Worm (Caenorhabditis elegans): ENCODE data around the gene gst-37.

Gene gst-37

ce11 chrV:1945875-1946274, 24.5 kb downstream of the gst-37 start:
- TF ChIP-seq pqm-1 (tag; optimal IDR thresholded peaks at IDR 0.05) (no peak), nhr-43 (tag; optimal IDR thresholded peaks at IDR 0.05; ENCODE audit: poor library complexity, severe bottlenecking) (no peak), ceh-28 (tag; optimal IDR thresholded peaks at IDR 0.05) (no peak), mml-1 (tag; optimal IDR thresholded peaks at IDR 0.05) (no peak)

- no peak for TF ChIP-seq elt-1 (tag; optimal IDR thresholded peaks at IDR 0.05)
- TF ChIP-seq nfya-1 (tag; optimal IDR thresholded peaks at IDR 0.05; ENCODE audit: insufficient read depth) = peak; percentile 84
Measured at ce11 chrV:1955246-1955645, 33.8 kb downstream of the gst-37 start.

ce11 chrV:1957110-1957509, 35.7 kb downstream of the gst-37 start, which contains the start of gene fipr-25:
fipr-25 (plus strand) TSS chrV:1957410.
- no peak for TF ChIP-seq nhr-11 (tag; optimal IDR thresholded peaks at IDR 0.05)
- TF ChIP-seq nhr-77 (tag; optimal IDR thresholded peaks at IDR 0.05) = no peak
- TF ChIP-seq ceh-28 (tag; optimal IDR thresholded peaks at IDR 0.05) = no peak
- no peak for TF ChIP-seq sea-2 (GFP tag; optimal IDR thresholded peaks at IDR 0.05)
- no peak for TF ChIP-seq jun-1 (tag; optimal IDR thresholded peaks at IDR 0.05)
- no peak for TF ChIP-seq nhr-12 (tag; optimal IDR thresholded peaks at IDR 0.05)
- no peak for TF ChIP-seq mml-1 (tag; optimal IDR thresholded peaks at IDR 0.05)
- TF ChIP-seq ZK546.5 (tag; optimal IDR thresholded peaks at IDR 0.05) = no peak
- TF ChIP-seq lin-39 (tag; optimal IDR thresholded peaks at IDR 0.05) = no peak
- no peak for TF ChIP-seq nhr-25 (tag; optimal IDR thresholded peaks at IDR 0.05)
- no peak for TF ChIP-seq tbx-2 (tag; optimal IDR thresholded peaks at IDR 0.05)
- TF ChIP-seq ztf-11 (tag; optimal IDR thresholded peaks at IDR 0.05) = no peak
- no peak for TF ChIP-seq zag-1 (tag; optimal IDR thresholded peaks at IDR 0.05)
- TF ChIP-seq unc-62 (GFP tag; optimal IDR thresholded peaks at IDR 0.05) = no peak

- TF ChIP-seq skn-1 (tag; optimal IDR thresholded peaks at IDR 0.05) = no peak
- TF ChIP-seq sea-2 (GFP tag; optimal IDR thresholded peaks at IDR 0.05) = no peak
- no peak for TF ChIP-seq ztf-4 (tag; optimal IDR thresholded peaks at IDR 0.05)
- TF ChIP-seq elt-2 (tag; optimal IDR thresholded peaks at IDR 0.05) = no peak
- no peak for TF ChIP-seq elt-1 (tag; optimal IDR thresholded peaks at IDR 0.05)
- no peak for TF ChIP-seq nhr-67 (tag; optimal IDR thresholded peaks at IDR 0.05)
- TF ChIP-seq mdl-1 (tag; optimal IDR thresholded peaks at IDR 0.05) = no peak
- no peak for TF ChIP-seq pqm-1 (tag; optimal IDR thresholded peaks at IDR 0.05)
- TF ChIP-seq nhr-25 (tag; optimal IDR thresholded peaks at IDR 0.05) = no peak
- no peak for TF ChIP-seq egl-5 (tag; optimal IDR thresholded peaks at IDR 0.05)
- no peak for TF ChIP-seq ceh-82 (tag; optimal IDR thresholded peaks at IDR 0.05)
- no peak for TF ChIP-seq daf-12 (tag; optimal IDR thresholded peaks at IDR 0.05)
Measured at ce11 chrV:1961453-1961852, 40.0 kb downstream of the gst-37 start, which contains the start of gene Y40B10B.1. Y40B10B.1 (minus strand) TSS chrV:1961553.

ce11 chrV:1964806-1965205, 43.4 kb downstream of the gst-37 start, which contains the start of gene srj-15:
srj-15 (minus strand) TSS chrV:1964906.
- TF ChIP-seq nhr-25 (tag; optimal IDR thresholded peaks at IDR 0.05) = no peak
- no peak for TF ChIP-seq zag-1 (tag; optimal IDR thresholded peaks at IDR 0.05)
- no peak for TF ChIP-seq lsy-12 (tag; optimal IDR thresholded peaks at IDR 0.05)
- TF ChIP-seq mdl-1 (tag; optimal IDR thresholded peaks at IDR 0.05) = no peak
- TF ChIP-seq nhr-23 (tag; optimal IDR thresholded peaks at IDR 0.05) = no peak
- no peak for TF ChIP-seq ztf-4 (tag; optimal IDR thresholded peaks at IDR 0.05)
- no peak for TF ChIP-seq nhr-237 (tag; optimal IDR thresholded peaks at IDR 0.05)
- no peak for TF ChIP-seq nhr-67 (tag; optimal IDR thresholded peaks at IDR 0.05)
- no peak for TF ChIP-seq R02D3.7 (tag; optimal IDR thresholded peaks at IDR 0.05)
- no peak for TF ChIP-seq ceh-28 (tag; optimal IDR thresholded peaks at IDR 0.05)
- no peak for TF ChIP-seq ztf-11 (tag; optimal IDR thresholded peaks at IDR 0.05)
- TF ChIP-seq nhr-11 (tag; optimal IDR thresholded peaks at IDR 0.05) = no peak
- no peak for TF ChIP-seq mml-1 (tag; optimal IDR thresholded peaks at IDR 0.05)
- TF ChIP-seq unc-39 (tag; optimal IDR thresholded peaks at IDR 0.05) = no peak
- TF ChIP-seq elt-2 (tag; optimal IDR thresholded peaks at IDR 0.05) = no peak
- no peak for TF ChIP-seq egl-5 (tag; optimal IDR thresholded peaks at IDR 0.05)
- no peak for TF ChIP-seq ceh-82 (tag; optimal IDR thresholded peaks at IDR 0.05)

ce11 chrV:1966962-1967361, 45.5 kb downstream of the gst-37 start:
- TF ChIP-seq nhr-76 (tag; optimal IDR thresholded peaks at IDR 0.05) = peak; percentile 85
- TF ChIP-seq R02D3.7 (tag; optimal IDR thresholded peaks at IDR 0.05) = no peak
